Worm (Caenorhabditis elegans) whole organism, L1 larva: Measurements from ENCODE around the gene drap-1.

Experiments used
- C34B4.2 ChIP-seq: sonication (generic microtip); optimal IDR thresholded peaks from 2 replicates; lab custom pipeline; 2017; ENCODE audit warnings: mild to moderate bottlenecking, missing genetic modification characterization, missing compliant biosample characterization
- aly-2 ChIP-seq: fragments of 150-350 bp; optimal IDR thresholded peaks from 2 replicates; lab custom pipeline; 2014; ENCODE audit warnings: missing biosample characterization, missing genetic modification characterization
- ama-1 ChIP-seq: fragments of 150-350 bp; optimal IDR thresholded peaks from 2 replicates; lab custom pipeline; 2014
- dsc-1 ChIP-seq: sonication (generic microtip); optimal IDR thresholded peaks from 2 replicates; lab custom pipeline; 2016; ENCODE audit warnings: mild to moderate bottlenecking, missing genetic modification characterization, missing compliant biosample characterization
- egl-13 ChIP-seq: sonication (generic microtip); optimal IDR thresholded peaks from 2 replicates; lab custom pipeline; 2016; ENCODE audit warnings: missing genotype, missing genetic modification reagents, missing genetic modification characterization, missing compliant biosample characterization
- egl-27 ChIP-seq, 2 experiments: fragments of 150-350 bp in 1 of 2; sonication (generic microtip); optimal IDR thresholded peaks; 3 replicates each; lab custom pipeline; 2017 to 2018; ENCODE audit warnings: missing biosample characterization in 2 of 2, missing genetic modification characterization in 2 of 2, missing genetic modification reagents in 2 of 2
- grh-1 ChIP-seq: fragments of 200-800 bp; sonication (Bioruptor generic); IDR thresholded peaks from 2 replicates; pipeline ENCODE4 v1.3.6; 2022; ENCODE audit warnings: missing genetic modification reagents, missing genetic modification characterization, missing compliant biosample characterization
- lin-13 ChIP-seq: fragments of 150-350 bp; optimal IDR thresholded peaks from 2 replicates; lab custom pipeline; 2014; ENCODE audit warnings: missing biosample characterization, missing genetic modification reagents, missing genetic modification characterization
- lin-15B ChIP-seq: fragments of 150-350 bp; sonication (generic microtip); optimal IDR thresholded peaks from 3 replicates; lab custom pipeline; 2014; ENCODE audit warnings: missing biosample characterization, missing genetic modification characterization
- lin-39 ChIP-seq: fragments of 150-350 bp; optimal IDR thresholded peaks from 2 replicates; lab custom pipeline; 2014; ENCODE audit warnings: missing biosample characterization, missing genetic modification reagents, missing genetic modification characterization
- lsy-2 ChIP-seq, 2 experiments: fragments of 150-350 bp; optimal IDR thresholded peaks; 2 replicates each; lab custom pipeline; 2014; ENCODE audit warnings: missing biosample characterization in 2 of 2, missing genetic modification characterization in 2 of 2
- snpc-4 ChIP-seq: fragments of 150-350 bp; optimal IDR thresholded peaks from 2 replicates; lab custom pipeline; 2014; ENCODE audit warnings: missing biosample characterization, missing genetic modification characterization
- tlp-1 ChIP-seq: fragments of 150-350 bp; optimal IDR thresholded peaks from 2 replicates; lab custom pipeline; 2014; ENCODE audit warnings: missing biosample characterization, missing genetic modification characterization

DNA sequence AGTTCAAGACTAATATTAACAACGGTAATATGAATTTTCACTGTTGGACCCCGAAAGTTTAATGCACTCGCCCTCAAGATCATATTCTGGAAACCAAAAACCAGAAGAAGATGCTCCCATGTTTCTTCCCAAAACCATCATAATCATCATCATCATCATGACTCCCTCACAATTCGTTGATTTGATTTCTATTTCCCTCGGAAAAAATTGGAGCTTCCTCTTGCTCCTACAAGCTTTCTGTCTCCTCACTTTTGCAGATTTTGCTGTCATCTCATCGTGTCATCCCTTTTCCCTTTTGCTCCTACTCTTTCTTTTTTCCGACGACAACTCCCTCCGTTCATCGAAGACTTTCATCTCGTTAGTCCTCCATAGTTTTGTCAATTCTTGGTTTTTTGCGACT lies 42.1 kb downstream of the drap-1 start, which contains the start of gene F46B6.2:
- TF ChIP-seq grh-1 (GFP tag; lab: Robert Waterston, UW) (no peak), C34B4.2 (no peak), lin-39 (tag; lab: Kevin White, UChicago) (no peak), lin-15B (no peak), ama-1 (lab: Kevin White, UChicago) (no peak), lsy-2 (tag; optimal IDR thresholded peaks at IDR 0.05; lab: Kevin White, UChicago) (no peak), snpc-4 (tag; lab: Kevin White, UChicago) (no peak), aly-2 (tag; lab: Kevin White, UChicago) (no peak), lin-13 (GFP tag; lab: Kevin White, UChicago) (no peak), dsc-1 (tag; lab: Kevin White, UChicago) (no peak), tlp-1 (tag; lab: Kevin White, UChicago) (no peak), egl-13 (tag; lab: Kevin White, UChicago) (no peak), egl-27 (tag; optimal IDR thresholded peaks at IDR 0.05; lab: Kevin White, UChicago) (no peak)
